Fruit fly (Drosophila melanogaster): Measurements from ENCODE around the gene CG15399.

The CG15399 gene

DNA sequence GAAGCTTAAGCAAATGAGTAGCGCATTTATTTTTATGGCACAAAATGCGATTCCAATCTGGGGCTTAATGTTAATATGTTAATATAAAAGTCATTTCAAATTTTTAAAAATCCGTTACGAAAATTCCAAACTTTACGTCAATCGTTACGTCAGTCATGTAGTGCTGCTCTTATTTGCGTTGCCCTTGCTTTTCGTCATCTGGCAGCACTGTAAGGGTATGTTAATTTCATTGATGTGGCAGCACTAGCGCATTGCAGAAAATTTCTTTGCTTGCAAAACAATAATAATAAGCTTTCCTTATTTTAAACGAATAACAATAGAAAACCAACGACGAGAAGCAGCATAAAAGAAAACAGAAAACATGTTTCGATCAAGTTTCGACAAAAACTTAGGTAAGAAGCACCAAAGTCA is 31.8 kb downstream of the CG15399 start, which contains the start of gene Hrs (continued):
- TF ChIP-seq scrt (GFP tag; optimal IDR thresholded peaks at IDR 0.05) (no peak), CG7839 (tag; optimal IDR thresholded peaks at IDR 0.05) (no peak), CG18599 (GFP tag; optimal IDR thresholded peaks at IDR 0.05) (no peak), cwo (GFP tag; optimal IDR thresholded peaks at IDR 0.05) (no peak), D19A (tag; optimal IDR thresholded peaks at IDR 0.05) (no peak), run (tag; optimal IDR thresholded peaks at IDR 0.05) (no peak), CG17361 (GFP tag; IDR thresholded peaks at IDR 0.05) (0 out of 3 replicates have a peak, but pooled peaks have one; percentile 18), CG4617 (GFP tag; optimal IDR thresholded peaks at IDR 0.05; ENCODE audit: borderline replicate concordance) (peak; percentile 95), CG33557 (GFP tag; optimal IDR thresholded peaks at IDR 0.05) (no peak), CG7745 (tag; optimal IDR thresholded peaks at IDR 0.05) (peak; percentile 88), ap (GFP tag; IDR thresholded peaks at IDR 0.05) (no peak), Mrtf (GFP tag; IDR thresholded peaks at IDR 0.05) (no peak), CG18476 (GFP tag; optimal IDR thresholded peaks at IDR 0.05) (no peak), Sry-β (GFP tag; optimal IDR thresholded peaks at IDR 0.05) (no peak), CG11695 (GFP tag; IDR thresholded peaks at IDR 0.05) (no peak), CG17186 (GFP tag; optimal IDR thresholded peaks at IDR 0.05) (peak; percentile 40), Max (GFP tag; optimal IDR thresholded peaks at IDR 0.05) (no peak), Xrp1 (GFP tag; IDR thresholded peaks at IDR 0.05) (no peak), dati (GFP tag; IDR thresholded peaks at IDR 0.05) (no peak), ato (GFP tag; IDR thresholded peaks at IDR 0.05; ENCODE audit: partially characterized antibody) (no peak), slou (GFP tag; optimal IDR thresholded peaks at IDR 0.05) (no peak), Hr78 (GFP tag; optimal IDR thresholded peaks at IDR 0.05) (no peak), CG6765 (GFP tag; optimal IDR thresholded peaks at IDR 0.05) (no peak), NC2α (GFP tag; optimal IDR thresholded peaks at IDR 0.05) (no peak), CG11504 (tag; optimal IDR thresholded peaks at IDR 0.05) (no peak), gt (GFP tag; IDR thresholded peaks at IDR 0.05) (no peak), B-H1 (GFP tag; IDR thresholded peaks at IDR 0.05) (no peak), CG6254 (GFP tag; optimal IDR thresholded peaks at IDR 0.05) (no peak), chif (GFP tag; optimal IDR thresholded peaks at IDR 0.05) (no peak), sug (tag; optimal IDR thresholded peaks at IDR 0.05) (peak; percentile 40), so (GFP tag; IDR thresholded peaks at IDR 0.05) (no peak), CG12659 (GFP tag; optimal IDR thresholded peaks at IDR 0.05) (peak; percentile 36), zf30C (GFP tag; optimal IDR thresholded peaks at IDR 0.05) (no peak), chinmo (GFP tag; IDR thresholded peaks at IDR 0.05; ENCODE audit: partially characterized antibody) (peak; percentile 69; the same call in 2 of the 4 replicates), HLH4C (GFP tag; IDR thresholded peaks at IDR 0.05; ENCODE audit: partially characterized antibody) (no peak), pzg (GFP tag; optimal IDR thresholded peaks at IDR 0.05) (peak; percentile 97), trh (GFP tag; optimal IDR thresholded peaks at IDR 0.05) (no peak), CG7357 (GFP tag; IDR thresholded peaks at IDR 0.05) (no peak), Bteb2 (GFP tag; optimal IDR thresholded peaks at IDR 0.05) (no peak), nerfin-1 (tag; optimal IDR thresholded peaks at IDR 0.05) (peak; percentile 99), H15 (GFP tag; IDR thresholded peaks at IDR 0.05) (no peak), HmgZ (tag; optimal IDR thresholded peaks at IDR 0.05) (peak; percentile 68), CG5245 (GFP tag; optimal IDR thresholded peaks at IDR 0.05) (no peak), phol (tag; optimal IDR thresholded peaks at IDR 0.05) (peak; percentile 50), D19B (GFP tag; optimal IDR thresholded peaks at IDR 0.05) (no peak), CG12071 (GFP tag; optimal IDR thresholded peaks at IDR 0.05) (no peak), Scr (GFP tag; IDR thresholded peaks at IDR 0.05; ENCODE audit: partially characterized antibody) (peak; percentile 23; the same call in 1 of the 2 replicates), MTF-1 (GFP tag; optimal IDR thresholded peaks at IDR 0.05; ENCODE audit: borderline replicate concordance) (no peak), Deaf1 (tag; optimal IDR thresholded peaks at IDR 0.05) (no peak), ems (GFP tag; optimal IDR thresholded peaks at IDR 0.05) (no peak)

All from whole organism, embryonic.